Worm (Caenorhabditis elegans): ENCODE data around the gene hrg-5.
A peak's percentile ranks its signal among the peaks of the same experiment; 100 is the strongest.

Gene hrg-5

DNA sequence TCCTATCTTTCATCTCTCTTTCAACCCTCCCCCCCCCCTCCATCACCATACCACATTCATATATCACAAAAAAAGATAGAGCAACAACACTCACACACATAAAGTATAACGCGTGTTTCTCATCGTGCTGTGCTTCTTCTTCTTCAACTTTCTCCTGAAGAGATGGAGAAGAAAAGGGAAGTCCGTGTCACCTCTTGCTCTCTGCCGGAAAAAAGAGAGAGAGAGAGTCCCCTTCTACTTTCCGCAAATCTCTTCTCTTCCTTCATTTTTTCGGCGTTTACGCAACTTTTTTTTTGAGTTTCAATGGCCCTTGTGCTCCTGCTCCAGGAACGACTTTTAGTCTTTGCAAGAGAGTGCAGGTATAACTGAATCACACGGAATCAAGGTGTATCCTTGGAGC is 49.5 kb downstream of the hrg-5 start (continued):
- TF ChIP-seq elt-2 (tag; optimal IDR thresholded peaks at IDR 0.05), result no peak
- TF ChIP-seq hlh-17 (GFP tag; optimal IDR thresholded peaks at IDR 0.05; ENCODE audit: borderline replicate concordance), result no peak
- no peak for TF ChIP-seq unc-30 (tag; optimal IDR thresholded peaks at IDR 0.05)
- peak; percentile 27 for TF ChIP-seq nhr-71 (tag; optimal IDR thresholded peaks at IDR 0.05)
- TF ChIP-seq rnt-1 (tag; optimal IDR thresholded peaks at IDR 0.05), result peak; percentile 43
- no peak for TF ChIP-seq hlh-4 (tag; optimal IDR thresholded peaks at IDR 0.05)
- no peak for TF ChIP-seq efl-1 (optimal IDR thresholded peaks at IDR 0.05)
- peak in 1 of 2 experiments; percentile 31 for TF ChIP-seq efl-1 (GFP tag; optimal IDR thresholded peaks at IDR 0.05 in 1 of 2)
- no peak for TF ChIP-seq aly-2 (tag; optimal IDR thresholded peaks at IDR 0.05)
- TF ChIP-seq efl-3 (GFP tag; optimal IDR thresholded peaks at IDR 0.05), result no peak
- no peak for TF ChIP-seq ama-1 (optimal IDR thresholded peaks at IDR 0.05)
- TF ChIP-seq ceh-90 (tag; optimal IDR thresholded peaks at IDR 0.05), result no peak
- no peak for TF ChIP-seq nhr-11 (tag; optimal IDR thresholded peaks at IDR 0.05)
- TF ChIP-seq blmp-1 (tag; optimal IDR thresholded peaks at IDR 0.05), result no peak
- TF ChIP-seq pqm-1 (tag; optimal IDR thresholded peaks at IDR 0.05), result no peak
- no peak for TF ChIP-seq pag-3 (tag; optimal IDR thresholded peaks at IDR 0.05; ENCODE audit: borderline replicate concordance, insufficient read depth)
- TF ChIP-seq ztf-4 (tag; optimal IDR thresholded peaks at IDR 0.05), result no peak
- TF ChIP-seq mep-1 (tag; optimal IDR thresholded peaks at IDR 0.05), result no peak
- TF ChIP-seq unc-62 (GFP tag; optimal IDR thresholded peaks at IDR 0.05), result no peak
- TF ChIP-seq nhr-90 (tag; optimal IDR thresholded peaks at IDR 0.05; ENCODE audit: poor library complexity), result no peak
- no peak for TF ChIP-seq nhr-20 (tag; optimal IDR thresholded peaks at IDR 0.05)
- TF ChIP-seq ceh-8 (GFP tag; optimal IDR thresholded peaks at IDR 0.05), result no peak
- no peak for TF ChIP-seq lin-35 (GFP tag; optimal IDR thresholded peaks at IDR 0.05)
- TF ChIP-seq sox-4 (tag; optimal IDR thresholded peaks at IDR 0.05), result no peak
- TF ChIP-seq nhr-47 (tag; optimal IDR thresholded peaks at IDR 0.05), result no peak
- no peak for TF ChIP-seq nhr-84 (tag; optimal IDR thresholded peaks at IDR 0.05)
- TF ChIP-seq snpc-4 (tag; optimal IDR thresholded peaks at IDR 0.05), result no peak
- peak; percentile 11 for TF ChIP-seq dsc-1 (tag; optimal IDR thresholded peaks at IDR 0.05)
- no peak for TF ChIP-seq nhr-237 (tag; optimal IDR thresholded peaks at IDR 0.05)
- no peak for TF ChIP-seq unc-130 (tag; optimal IDR thresholded peaks at IDR 0.05)
- no peak for TF ChIP-seq lin-13 (GFP tag; optimal IDR thresholded peaks at IDR 0.05)
- TF ChIP-seq skn-1 (tag; optimal IDR thresholded peaks at IDR 0.05), result no peak
- no peak for TF ChIP-seq aha-1 (tag; optimal IDR thresholded peaks at IDR 0.05)
- no peak for TF ChIP-seq Y116A8C.19 (tag; optimal IDR thresholded peaks at IDR 0.05; ENCODE audit: borderline replicate concordance)
- TF ChIP-seq mdl-1 (tag; optimal IDR thresholded peaks at IDR 0.05), result no peak
- no peak for TF ChIP-seq ets-5 (GFP tag; IDR thresholded peaks at IDR 0.05)
- TF ChIP-seq snu-23 (GFP tag; optimal IDR thresholded peaks at IDR 0.05), result peak; percentile 12
- TF ChIP-seq nhr-76 (tag; optimal IDR thresholded peaks at IDR 0.05), result no peak
- TF ChIP-seq unc-98 (GFP tag; IDR thresholded peaks at IDR 0.05), result no peak
- peak in 1 of 2 experiments; percentile 24 for TF ChIP-seq lsy-2 (tag; optimal IDR thresholded peaks at IDR 0.05)
- no peak for TF ChIP-seq ces-1 (GFP tag; optimal IDR thresholded peaks at IDR 0.05)
- no peak for TF ChIP-seq lin-39 (tag; optimal IDR thresholded peaks at IDR 0.05)
- no peak for TF ChIP-seq nhr-12 (tag; optimal IDR thresholded peaks at IDR 0.05)
- no peak for TF ChIP-seq lin-15B (tag; optimal IDR thresholded peaks at IDR 0.05)
- TF ChIP-seq swsn-7 (tag; optimal IDR thresholded peaks at IDR 0.05), result peak; percentile 8
- no peak for TF ChIP-seq nhr-77 (tag; optimal IDR thresholded peaks at IDR 0.05)
- no peak for TF ChIP-seq fkh-4 (tag; optimal IDR thresholded peaks at IDR 0.05; ENCODE audit: borderline replicate concordance)
- TF ChIP-seq C16A3.4 (tag; optimal IDR thresholded peaks at IDR 0.05), result no peak
- TF ChIP-seq irx-1 (tag; optimal IDR thresholded peaks at IDR 0.05), result no peak
- no peak for TF ChIP-seq ztf-11 (tag; optimal IDR thresholded peaks at IDR 0.05)
- no peak for TF ChIP-seq isw-1 (GFP tag; IDR thresholded peaks at IDR 0.05)
- peak in 1 of 3 experiments; percentile 26 for TF ChIP-seq ceh-82 (tag; optimal IDR thresholded peaks at IDR 0.05)
- TF ChIP-seq tlp-1 (tag; optimal IDR thresholded peaks at IDR 0.05), result no peak
- no peak for TF ChIP-seq lir-3 (tag; optimal IDR thresholded peaks at IDR 0.05; ENCODE audit: poor library complexity)
- no peak for TF ChIP-seq vab-15 (tag; optimal IDR thresholded peaks at IDR 0.05)
